Worm (Caenorhabditis elegans) whole organism, young adult: ENCODE results near the gene far-3.
A peak's percentile ranks its signal among the peaks of the same experiment; 100 is the strongest.

Experiments
- B0035.1 ChIP-seq: sonication (generic microtip); optimal IDR thresholded peaks from 2 replicates; lab custom pipeline; 2016; ENCODE audit warnings: missing genetic modification characterization, mild to moderate bottlenecking, missing compliant biosample characterization, missing genotype, missing genetic modification reagents
- B0336.3 ChIP-seq: fragments of 200-800 bp; sonication (Bioruptor generic); IDR thresholded peaks from 2 replicates; pipeline ENCODE4 v1.3.6; 2022; ENCODE audit warnings: missing genetic modification characterization, missing compliant biosample characterization
- F10E7.11 ChIP-seq: sonication (generic microtip); optimal IDR thresholded peaks from 2 replicates; lab custom pipeline; 2017; ENCODE audit warnings: mild to moderate bottlenecking, missing genetic modification characterization, moderate library complexity, missing compliant biosample characterization
- F37B4.10 ChIP-seq: fragments of 200-800 bp; sonication (Bioruptor generic); IDR thresholded peaks from 2 replicates; pipeline ENCODE4 v1.3.6; 2022; ENCODE audit warnings: missing genetic modification characterization, missing compliant biosample characterization
- F39B2.1 ChIP-seq: fragments of 200-800 bp; sonication (Bioruptor generic); IDR thresholded peaks from 2 replicates; pipeline ENCODE4 v1.3.6; 2022; ENCODE audit warnings: missing genetic modification reagents, missing genetic modification characterization, missing compliant biosample characterization
- F52B5.7 ChIP-seq: sonication (generic microtip); optimal IDR thresholded peaks from 2 replicates; lab custom pipeline; 2016; ENCODE audit warnings: mild to moderate bottlenecking, missing genetic modification characterization, missing compliant biosample characterization
- F57C9.4 ChIP-seq: sonication (generic microtip); optimal IDR thresholded peaks from 2 replicates; lab custom pipeline; 2017; ENCODE audit warnings: mild to moderate bottlenecking, missing genetic modification characterization, missing compliant biosample characterization
- Y53F4B.3 ChIP-seq: fragments of 200-800 bp; sonication (Bioruptor generic); IDR thresholded peaks from 2 replicates; pipeline ENCODE4 v1.3.6; 2022; ENCODE audit warnings: missing genetic modification reagents, missing genetic modification characterization, missing compliant biosample characterization
- ZK185.1 ChIP-seq: sonication (generic microtip); optimal IDR thresholded peaks from 2 replicates; lab custom pipeline; 2016; ENCODE audit warnings: mild to moderate bottlenecking, missing genetic modification characterization, missing compliant biosample characterization; ENCODE audit not compliant: poor library complexity, severe bottlenecking
- akir-1 ChIP-seq: fragments of 200-800 bp; sonication (Bioruptor generic); optimal IDR thresholded peaks from 2 replicates; lab custom pipeline; 2018; ENCODE audit warnings: mild to moderate bottlenecking, missing genetic modification characterization, moderate library complexity, missing compliant biosample characterization
- aptf-3 ChIP-seq: fragments of 200-800 bp; sonication (Bioruptor generic); IDR thresholded peaks from 2 replicates; pipeline ENCODE4 v1.3.6; 2022; ENCODE audit warnings: missing genetic modification characterization, missing compliant biosample characterization
- athp-1 ChIP-seq: sonication (generic microtip); optimal IDR thresholded peaks from 2 replicates; lab custom pipeline; 2017; ENCODE audit warnings: mild to moderate bottlenecking, missing genetic modification characterization, missing compliant biosample characterization
- attf-3 ChIP-seq: fragments of 200-800 bp; sonication (Bioruptor generic); conservative IDR thresholded peaks from 2 replicates; pipeline ENCODE4 v1.3.6; 2022; ENCODE audit warnings: missing genetic modification reagents, missing genetic modification characterization, missing compliant biosample characterization
- attf-5 ChIP-seq: fragments of 200-800 bp; sonication (Bioruptor generic); optimal IDR thresholded peaks from 2 replicates; lab custom pipeline; 2018; ENCODE audit warnings: mild to moderate bottlenecking, missing genetic modification characterization, missing compliant biosample characterization
- attf-6 ChIP-seq: fragments of 200-800 bp; sonication (Bioruptor generic); IDR thresholded peaks from 2 replicates; pipeline ENCODE4 v1.3.6; 2022; ENCODE audit warnings: missing genetic modification reagents, missing genetic modification characterization, missing compliant biosample characterization
- bed-1 ChIP-seq: fragments of 200-800 bp; sonication (Bioruptor generic); IDR thresholded peaks from 2 replicates; pipeline ENCODE4 v1.3.6; 2022; ENCODE audit warnings: missing genetic modification reagents, missing genetic modification characterization, missing compliant biosample characterization
- ccch-3 ChIP-seq: fragments of 200-800 bp; sonication (Bioruptor generic); optimal IDR thresholded peaks from 2 replicates; lab custom pipeline; 2018; ENCODE audit warnings: mild to moderate bottlenecking, missing genetic modification characterization, missing compliant biosample characterization
- ceh-79 ChIP-seq: sonication (generic microtip); optimal IDR thresholded peaks from 2 replicates; lab custom pipeline; 2017; ENCODE audit warnings: mild to moderate bottlenecking, missing genetic modification characterization, missing compliant biosample characterization
- ceh-91 ChIP-seq: fragments of 200-800 bp; sonication (Bioruptor generic); IDR thresholded peaks from 2 replicates; pipeline ENCODE4 v1.3.6; 2022; ENCODE audit warnings: missing genetic modification reagents, missing genetic modification characterization, missing compliant biosample characterization
- die-1 ChIP-seq: sonication (generic microtip); optimal IDR thresholded peaks from 2 replicates; lab custom pipeline; 2016; ENCODE audit warnings: missing genotype, mild to moderate bottlenecking, missing genetic modification characterization, missing compliant biosample characterization
- dpff-1 ChIP-seq: sonication (generic microtip); optimal IDR thresholded peaks from 2 replicates; lab custom pipeline; 2017; ENCODE audit warnings: mild to moderate bottlenecking, missing genetic modification characterization, missing compliant biosample characterization
- dpl-1 ChIP-seq: fragments of 150-350 bp; optimal IDR thresholded peaks from 2 replicates; lab custom pipeline; 2014; ENCODE audit warnings: missing biosample characterization, missing genetic modification reagents, missing genetic modification characterization
- efl-1 ChIP-seq: fragments of 150-350 bp; optimal IDR thresholded peaks from 2 replicates; lab custom pipeline; 2014; ENCODE audit warnings: missing biosample characterization, missing genetic modification reagents, missing genetic modification characterization
- him-1 ChIP-seq: sonication (generic microtip); optimal IDR thresholded peaks from 2 replicates; lab custom pipeline; 2016; ENCODE audit warnings: missing genotype, missing genetic modification reagents, missing genetic modification characterization, missing compliant biosample characterization
- hmg-1.2 ChIP-seq: fragments of 200-800 bp; sonication (Bioruptor generic); IDR thresholded peaks from 2 replicates; pipeline ENCODE4 v1.3.6; 2022; ENCODE audit warnings: missing genetic modification reagents, missing genetic modification characterization, missing compliant biosample characterization
- hmg-20 ChIP-seq: fragments of 200-800 bp; sonication (Bioruptor generic); IDR thresholded peaks from 2 replicates; pipeline ENCODE4 v1.3.6; 2022; ENCODE audit warnings: missing genetic modification reagents, missing genetic modification characterization, missing compliant biosample characterization
- let-607 ChIP-seq, 2 experiments: fragments of 200-800 bp in 1 of 2; sonication (Bioruptor generic) in 1 of 2; sonication (generic microtip) in 1 of 2; optimal IDR thresholded peaks; 2 replicates each; lab custom pipeline; 2016 to 2018; ENCODE audit warnings: mild to moderate bottlenecking in 2 of 2, missing compliant biosample characterization in 2 of 2, missing genetic modification characterization in 2 of 2, moderate library complexity in 2 of 2, missing genotype in 1 of 2
- lin-54 ChIP-seq: fragments of 200-800 bp; sonication (Bioruptor generic); optimal IDR thresholded peaks from 2 replicates; lab custom pipeline; 2018; ENCODE audit warnings: mild to moderate bottlenecking, missing genetic modification characterization, missing compliant biosample characterization
- lsy-27 ChIP-seq: sonication (generic microtip); optimal IDR thresholded peaks from 2 replicates; lab custom pipeline; 2017; ENCODE audit warnings: missing genetic modification characterization, mild to moderate bottlenecking, missing compliant biosample characterization, antibody characterized with exemption, missing genotype, borderline replicate concordance; ENCODE audit not compliant: insufficient read depth
- madf-6 ChIP-seq: fragments of 200-800 bp; sonication (Bioruptor generic); IDR thresholded peaks from 2 replicates; pipeline ENCODE4 v1.3.6; 2022; ENCODE audit warnings: missing genetic modification reagents, missing genetic modification characterization, missing compliant biosample characterization
- mel-28 ChIP-seq: sonication (generic microtip); optimal IDR thresholded peaks from 2 replicates; lab custom pipeline; 2016; ENCODE audit warnings: borderline replicate concordance, mild to moderate bottlenecking, missing genetic modification characterization, missing compliant biosample characterization
- mxl-1 ChIP-seq: sonication (generic microtip); optimal IDR thresholded peaks from 2 replicates; lab custom pipeline; 2016; ENCODE audit warnings: missing genetic modification characterization, missing compliant biosample characterization
- nhr-120 ChIP-seq: fragments of 200-800 bp; sonication (Bioruptor generic); IDR thresholded peaks from 2 replicates; pipeline ENCODE4 v1.3.6; 2022; ENCODE audit warnings: missing genetic modification characterization, missing compliant biosample characterization
- nhr-179 ChIP-seq: sonication (generic microtip); optimal IDR thresholded peaks from 2 replicates; lab custom pipeline; 2016; ENCODE audit warnings: mild to moderate bottlenecking, missing genetic modification characterization, missing compliant biosample characterization
- nhr-80 ChIP-seq: sonication (generic microtip); optimal IDR thresholded peaks from 2 replicates; lab custom pipeline; 2016; ENCODE audit warnings: missing genetic modification characterization, missing compliant biosample characterization
- pha-4 ChIP-seq: fragments of 150-350 bp; sonication (generic microtip); optimal IDR thresholded peaks from 2 replicates; lab custom pipeline; 2014; ENCODE audit warnings: missing biosample characterization, missing genetic modification reagents, missing genetic modification characterization
- rcor-1 ChIP-seq: fragments of 200-800 bp; sonication (Bioruptor generic); IDR thresholded peaks from 2 replicates; pipeline ENCODE4 v1.3.6; 2022; ENCODE audit warnings: missing genetic modification reagents, missing genetic modification characterization, missing compliant biosample characterization
- repo-1 ChIP-seq: sonication (generic microtip); optimal IDR thresholded peaks from 2 replicates; lab custom pipeline; 2017; ENCODE audit warnings: mild to moderate bottlenecking, missing genetic modification characterization, missing compliant biosample characterization
- sdz-38 ChIP-seq: sonication (generic microtip); optimal IDR thresholded peaks from 2 replicates; lab custom pipeline; 2016; ENCODE audit warnings: missing genotype, missing genetic modification characterization, missing compliant biosample characterization
- snpc-1.1 ChIP-seq: sonication (generic microtip); optimal IDR thresholded peaks from 2 replicates; lab custom pipeline; 2017; ENCODE audit warnings: missing genetic modification characterization, mild to moderate bottlenecking, missing compliant biosample characterization, antibody characterized with exemption, moderate library complexity, missing genotype, missing genetic modification reagents; ENCODE audit not compliant: insufficient read depth
- snpc-1.3 ChIP-seq: sonication (generic microtip); optimal IDR thresholded peaks from 2 replicates; lab custom pipeline; 2017; ENCODE audit warnings: missing genetic modification characterization, mild to moderate bottlenecking, missing compliant biosample characterization, antibody characterized with exemption, moderate library complexity, missing genotype, missing genetic modification reagents; ENCODE audit not compliant: insufficient read depth
- sptf-2 ChIP-seq: fragments of 200-800 bp; sonication (Bioruptor generic); optimal IDR thresholded peaks from 2 replicates; lab custom pipeline; 2018; ENCODE audit warnings: mild to moderate bottlenecking, missing genetic modification characterization, missing compliant biosample characterization
- tlf-1 ChIP-seq: fragments of 200-800 bp; sonication (Bioruptor generic); optimal IDR thresholded peaks from 2 replicates; lab custom pipeline; 2018; ENCODE audit warnings: mild to moderate bottlenecking, missing genetic modification characterization, missing compliant biosample characterization
- unc-62 ChIP-seq: fragments of 150-350 bp; optimal IDR thresholded peaks from 2 replicates; lab custom pipeline; 2014; ENCODE audit warnings: missing biosample characterization, missing genetic modification reagents, missing genetic modification characterization
- xnd-1 ChIP-seq: sonication (generic microtip); optimal IDR thresholded peaks from 2 replicates; lab custom pipeline; 2016; ENCODE audit warnings: missing genotype, missing genetic modification reagents, missing genetic modification characterization, missing compliant biosample characterization
- zim-3 ChIP-seq: sonication (generic microtip); optimal IDR thresholded peaks from 2 replicates; lab custom pipeline; 2017; ENCODE audit warnings: mild to moderate bottlenecking, missing genetic modification characterization, moderate library complexity, missing compliant biosample characterization
- ztf-22 ChIP-seq: fragments of 200-800 bp; sonication (Bioruptor generic); optimal IDR thresholded peaks from 2 replicates; lab custom pipeline; 2018; ENCODE audit warnings: mild to moderate bottlenecking, missing genetic modification characterization, moderate library complexity, missing compliant biosample characterization
- ztf-28 ChIP-seq: fragments of 200-800 bp; sonication (Bioruptor generic); IDR thresholded peaks from 2 replicates; pipeline ENCODE4 v1.3.6; 2022; ENCODE audit warnings: missing genetic modification reagents, missing genetic modification characterization, missing compliant biosample characterization
- ztf-3 ChIP-seq: fragments of 200-800 bp; sonication (Bioruptor generic); optimal IDR thresholded peaks from 2 replicates; lab custom pipeline; 2018; ENCODE audit warnings: mild to moderate bottlenecking, missing genetic modification characterization, missing compliant biosample characterization

far-3 gene

DNA sequence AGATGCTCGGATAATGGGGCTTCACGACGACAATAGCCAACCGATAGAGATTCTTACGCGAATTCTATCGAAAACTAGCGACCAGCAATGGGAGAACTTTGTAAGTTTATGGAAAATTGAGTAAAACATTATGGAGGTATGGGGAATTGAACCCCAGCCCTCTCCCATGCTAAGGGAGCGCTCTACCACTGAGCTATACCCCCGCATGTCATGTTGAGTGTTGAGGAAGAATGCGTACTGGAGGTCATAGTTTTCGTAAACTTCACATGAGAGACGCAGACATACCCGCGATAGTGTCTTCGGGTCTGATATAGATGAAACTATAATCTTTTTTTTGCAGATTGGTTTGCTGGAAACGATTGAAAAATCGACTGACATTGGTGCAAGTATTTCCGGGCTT, 6.1 kb upstream of the far-3 start (continued):
- TF ChIP-seq snpc-1.1 (tag; lab: Kevin White, UChicago) (no peak), hmg-20 (no peak; the same call in 1 of the 2 replicates), him-1 (tag; lab: Kevin White, UChicago) (peak; percentile 39), ztf-22 (GFP tag; lab: Kevin White, UChicago) (no peak), F37B4.10 (GFP tag; lab: Robert Waterston, UW) (no peak), efl-1 (GFP tag; lab: Kevin White, UChicago) (no peak), F52B5.7 (tag; lab: Kevin White, UChicago) (peak; percentile 22), attf-5 (GFP tag; lab: Kevin White, UChicago) (no peak), hmg-1.2 (GFP tag; lab: Robert Waterston, UW) (peak; percentile 78), mxl-1 (tag; lab: Kevin White, UChicago) (peak; percentile 62), ztf-3 (peak; percentile 45), ZK185.1 (peak; percentile 80), nhr-120 (GFP tag; lab: Robert Waterston, UW) (no peak), bed-1 (GFP tag; lab: Robert Waterston, UW) (no peak), lin-54 (peak; percentile 63), nhr-80 (tag; lab: Kevin White, UChicago) (peak; percentile 43), athp-1 (tag; lab: Kevin White, UChicago) (peak; percentile 50), lsy-27 (tag; lab: Kevin White, UChicago) (no peak), attf-6 (GFP tag; lab: Robert Waterston, UW) (no peak), F39B2.1 (GFP tag; lab: Robert Waterston, UW) (no peak), dpff-1 (no peak), sdz-38 (no peak), B0336.3 (GFP tag; lab: Robert Waterston, UW) (peak; percentile 37), sptf-2 (GFP tag; lab: Kevin White, UChicago) (peak; percentile 37), die-1 (peak; percentile 79), mel-28 (tag; lab: Kevin White, UChicago) (peak; percentile 22), pha-4 (tag; lab: Kevin White, UChicago) (no peak), aptf-3 (GFP tag; lab: Robert Waterston, UW) (0 out of 2 replicates have a peak, but pooled peaks have one; percentile 13), akir-1 (GFP tag; lab: Kevin White, UChicago) (no peak), ccch-3 (no peak), F57C9.4 (tag; lab: Kevin White, UChicago) (no peak), xnd-1 (no peak), Y53F4B.3 (no peak), ceh-79 (tag; lab: Kevin White, UChicago) (no peak), ztf-28 (GFP tag; lab: Robert Waterston, UW) (no peak), zim-3 (tag; lab: Kevin White, UChicago) (peak; percentile 87), snpc-1.3 (tag; lab: Kevin White, UChicago) (peak; percentile 85), tlf-1 (GFP tag; lab: Kevin White, UChicago) (no peak), dpl-1 (GFP tag; lab: Kevin White, UChicago) (no peak), madf-6 (GFP tag; lab: Robert Waterston, UW) (peak; percentile 65), F10E7.11 (no peak), rcor-1 (GFP tag; lab: Robert Waterston, UW) (peak; percentile 71), unc-62 (GFP tag; lab: Kevin White, UChicago) (no peak), attf-3 (GFP tag; lab: Robert Waterston, UW) (peak; percentile 58), repo-1 (tag; lab: Kevin White, UChicago) (peak; percentile 86), ceh-91 (GFP tag; lab: Robert Waterston, UW) (no peak), nhr-179 (tag; lab: Kevin White, UChicago) (peak; percentile 0), let-607 (tag; optimal IDR thresholded peaks at IDR 0.05; lab: Kevin White, UChicago) (peak; percentile 10 to 55), B0035.1 (tag; lab: Kevin White, UChicago) (peak; percentile 17)
